2 worm cellular contexts compared by ENCODE assay signal in genomic region chrII:6718221-6718620, ce11.
TF ChIP-seq lines count a peak whose summit lies in the region.

TSS of gene tsp-10 (plus strand) at chrII:6718586.

TF ChIP-seq in whole organism, L3 larva, 47 proteins besides CTCF, POLR2A, EP300 and RAD21:
- TF ChIP-seq elt-2 (tag; optimal IDR thresholded peaks at IDR 0.05; lab: Kevin White, UChicago) (peak; percentile 60), fkh-10 (GFP tag; optimal IDR thresholded peaks at IDR 0.05; lab: Kevin White, UChicago) (no peak)
TF ChIP-seq in whole organism, L3 larva: peak in this region for 1.

TF ChIP-seq in whole organism, L4 larva, 104 proteins besides CTCF, POLR2A, EP300 and RAD21:
- TF ChIP-seq dve-1 (tag; optimal IDR thresholded peaks at IDR 0.05; lab: Kevin White, UChicago; ENCODE audit: insufficient read depth) (peak; percentile 30), daf-16 (GFP tag; optimal IDR thresholded peaks at IDR 0.05; lab: Kevin White, UChicago) (no peak), daf-16 (tag; optimal IDR thresholded peaks at IDR 0.05; lab: Kevin White, UChicago) (peak; percentile 65), nhr-28 (tag; optimal IDR thresholded peaks at IDR 0.05; lab: Kevin White, UChicago) (peak; percentile 4), mdt-29 (GFP tag; IDR thresholded peaks at IDR 0.05; lab: Robert Waterston, UW) (no peak), D1046.2 (GFP tag; IDR thresholded peaks at IDR 0.05; lab: Robert Waterston, UW) (no peak), php-3 (GFP tag; IDR thresholded peaks at IDR 0.05; lab: Robert Waterston, UW) (0 out of 2 replicates have a peak, but pooled peaks have one; percentile 37), lin-1 (GFP tag; IDR thresholded peaks at IDR 0.05; lab: Robert Waterston, UW) (no peak)

Comparison
In these comparisons a context has a peak if more than half of its experiments do, and no peak if none do; other contexts are left out.
1. Of the 28 proteins assayed by ChIP-seq in both whole organism, L4 larva and whole organism, L3 larva: peak only in whole organism, L4 larva: nhr-28; only in whole organism, L3 larva: none; in both: none; in neither: 27.